Fruit fly (Drosophila melanogaster): ENCODE measurements around the gene Srp72.

dm6 chr3R:20621805-20622286 lies 33.3 kb downstream of the Srp72 start, which contains the start of gene H:
- TF ChIP-seq CG8301 (tag; optimal IDR thresholded peaks at IDR 0.05): no peak
- no peak for TF ChIP-seq D1 (tag; optimal IDR thresholded peaks at IDR 0.05)
- TF ChIP-seq CG34367 (tag; optimal IDR thresholded peaks at IDR 0.05): no peak
- no peak for TF ChIP-seq CG12605 (GFP tag; IDR thresholded peaks at IDR 0.05)
- TF ChIP-seq CG14655 (GFP tag; optimal IDR thresholded peaks at IDR 0.05): no peak
- TF ChIP-seq CG17806 (tag; optimal IDR thresholded peaks at IDR 0.05): no peak
- no peak for TF ChIP-seq CG8159 (tag; optimal IDR thresholded peaks at IDR 0.05)
- no peak for TF ChIP-seq CG15710 (tag; optimal IDR thresholded peaks at IDR 0.05)
- TF ChIP-seq EcR (GFP tag; optimal IDR thresholded peaks at IDR 0.05): no peak
- no peak for TF ChIP-seq Snoo (tag; optimal IDR thresholded peaks at IDR 0.05)
- no peak for TF ChIP-seq gl (tag; optimal IDR thresholded peaks at IDR 0.05)
- TF ChIP-seq CG4496 (GFP tag; IDR thresholded peaks at IDR 0.05): no peak
- no peak for TF ChIP-seq rn (GFP tag; IDR thresholded peaks at IDR 0.05)

All from whole organism, pupa.